Fruit fly (Drosophila melanogaster) whole organism, prepupa: ENCODE measurements around the gene yellow-k.

ENCODE experiments used
- Blimp-1 ChIP-seq: fragments of 200-800 bp; sonication (Bioruptor generic); optimal IDR thresholded peaks from 3 replicates; lab custom pipeline; 2017; ENCODE audit warnings: missing biosample characterization, missing genetic modification characterization, mild to moderate bottlenecking, moderate library complexity, missing genetic modification reagents
- CG10631 ChIP-seq: fragments of 200-800 bp; sonication (Bioruptor generic); optimal IDR thresholded peaks from 2 replicates; lab custom pipeline; 2016; ENCODE audit warnings: missing biosample characterization, missing genetic modification characterization
- CG10669 ChIP-seq: fragments of 200-800 bp; sonication (Bioruptor generic); optimal IDR thresholded peaks from 3 replicates; lab custom pipeline; 2018; ENCODE audit warnings: missing biosample characterization, mild to moderate bottlenecking, missing genetic modification characterization, moderate library complexity
- CG11294 ChIP-seq: fragments of 200-800 bp; sonication (Bioruptor generic); IDR thresholded peaks from 2 replicates; pipeline ENCODE4 v1.3.6; 2022; ENCODE audit warnings: missing biosample characterization, missing genetic modification characterization
- CG11762 ChIP-seq: fragments of 200-800 bp; sonication (Bioruptor generic); optimal IDR thresholded peaks from 3 replicates; lab custom pipeline; 2016; ENCODE audit warnings: missing biosample characterization, missing genetic modification characterization; ENCODE audit not compliant: insufficient read depth
- CG15336 ChIP-seq: fragments of 200-800 bp; sonication (Bioruptor generic); IDR thresholded peaks from 2 replicates; pipeline ENCODE4 v1.3.6; 2022; ENCODE audit warnings: missing biosample characterization, missing genetic modification characterization
- CG1621 ChIP-seq: fragments of 200-800 bp; sonication (Bioruptor generic); optimal IDR thresholded peaks from 3 replicates; lab custom pipeline; 2018; ENCODE audit warnings: missing biosample characterization, mild to moderate bottlenecking, missing genetic modification characterization
- CG16779 ChIP-seq: fragments of 200-800 bp; sonication (Bioruptor generic); optimal IDR thresholded peaks from 3 replicates; lab custom pipeline; 2017; ENCODE audit warnings: missing biosample characterization, mild to moderate bottlenecking, missing genetic modification characterization
- CG3032 ChIP-seq: fragments of 200-800 bp; optimal IDR thresholded peaks from 2 replicates; lab custom pipeline; 2019; ENCODE audit warnings: missing biosample characterization, mild to moderate bottlenecking, missing genetic modification characterization, moderate library complexity
- CG31627 ChIP-seq: fragments of 200-800 bp; sonication (Bioruptor generic); optimal IDR thresholded peaks from 3 replicates; lab custom pipeline; 2016; ENCODE audit warnings: missing biosample characterization, missing genetic modification characterization
- CG32006 ChIP-seq: fragments of 200-800 bp; sonication (Bioruptor generic); optimal IDR thresholded peaks from 3 replicates; lab custom pipeline; 2017; ENCODE audit warnings: missing biosample characterization, mild to moderate bottlenecking, missing genetic modification characterization
- CG34406 ChIP-seq: fragments of 200-800 bp; sonication (Bioruptor generic); optimal IDR thresholded peaks from 3 replicates; lab custom pipeline; 2016; ENCODE audit warnings: missing biosample characterization, missing genetic modification characterization
- CG4318 ChIP-seq: fragments of 200-800 bp; sonication (Bioruptor generic); optimal IDR thresholded peaks from 3 replicates; lab custom pipeline; 2017; ENCODE audit warnings: missing biosample characterization, mild to moderate bottlenecking, missing genetic modification characterization
- CG6163 ChIP-seq: fragments of 200-800 bp; sonication (Bioruptor generic); IDR thresholded peaks from 3 replicates; pipeline ENCODE4 v1.3.6; 2022; ENCODE audit warnings: missing biosample characterization, missing genetic modification characterization
- CG6276 ChIP-seq: fragments of 200-800 bp; sonication (Bioruptor generic); optimal IDR thresholded peaks from 2 replicates; lab custom pipeline; 2017; ENCODE audit warnings: missing biosample characterization, mild to moderate bottlenecking, missing genetic modification characterization
- CG6792 ChIP-seq: fragments of 200-800 bp; sonication (Bioruptor generic); optimal IDR thresholded peaks from 3 replicates; lab custom pipeline; 2016; ENCODE audit warnings: missing biosample characterization, missing genetic modification characterization
- CG6808 ChIP-seq: fragments of 200-800 bp; sonication (Bioruptor generic); optimal IDR thresholded peaks from 3 replicates; lab custom pipeline; 2017; ENCODE audit warnings: missing biosample characterization, missing genetic modification characterization, mild to moderate bottlenecking, moderate library complexity, missing genetic modification reagents
- CG6854 ChIP-seq: fragments of 200-800 bp; sonication (Bioruptor generic); optimal IDR thresholded peaks from 2 replicates; lab custom pipeline; 2017; ENCODE audit warnings: missing biosample characterization, mild to moderate bottlenecking, missing genetic modification characterization
- CG7368 ChIP-seq: fragments of 200-800 bp; sonication (Bioruptor generic); optimal IDR thresholded peaks from 3 replicates; lab custom pipeline; 2016; ENCODE audit warnings: missing biosample characterization, missing genetic modification characterization
- CG8119 ChIP-seq: fragments of 200-800 bp; sonication (Bioruptor generic); IDR thresholded peaks from 3 replicates; pipeline ENCODE4 v1.3.6; 2022; ENCODE audit warnings: missing biosample characterization, missing genetic modification characterization
- CG8319 ChIP-seq: fragments of 200-800 bp; sonication (Bioruptor generic); optimal IDR thresholded peaks from 3 replicates; lab custom pipeline; 2016; ENCODE audit warnings: missing biosample characterization, missing genetic modification characterization
- CG8632 ChIP-seq: fragments of 200-800 bp; sonication (Bioruptor generic); optimal IDR thresholded peaks from 3 replicates; lab custom pipeline; 2016; ENCODE audit warnings: missing biosample characterization, missing genetic modification characterization
- CG9139 ChIP-seq: fragments of 200-800 bp; sonication (Bioruptor generic); optimal IDR thresholded peaks from 3 replicates; lab custom pipeline; 2017; ENCODE audit warnings: missing biosample characterization, mild to moderate bottlenecking, missing genetic modification characterization
- Eip75B ChIP-seq: fragments of 200-800 bp; sonication (Bioruptor generic); optimal IDR thresholded peaks from 3 replicates; lab custom pipeline; 2016; ENCODE audit warnings: missing biosample characterization, missing genetic modification characterization
- Eip78C ChIP-seq: fragments of 200-800 bp; sonication (Bioruptor generic); peaks from one replicate; lab custom pipeline; 2016; ENCODE audit warnings: missing biosample characterization, missing genetic modification characterization
- Eip93F ChIP-seq: fragments of 200-800 bp; sonication (Bioruptor generic); optimal IDR thresholded peaks from 2 replicates; lab custom pipeline; 2016; ENCODE audit warnings: missing biosample characterization, mild to moderate bottlenecking, missing genetic modification characterization
- Ets21C ChIP-seq: fragments of 200-800 bp; sonication (Bioruptor generic); optimal IDR thresholded peaks from 3 replicates; lab custom pipeline; 2016; ENCODE audit warnings: missing biosample characterization, missing genetic modification characterization
- Hr38 ChIP-seq: sonication (Bioruptor generic); optimal IDR thresholded peaks from 2 replicates; lab custom pipeline; 2016; ENCODE audit warnings: missing biosample characterization, missing genetic modification characterization
- Hr39 ChIP-seq: fragments of 200-800 bp; sonication (Bioruptor generic); optimal IDR thresholded peaks from 2 replicates; lab custom pipeline; 2016; ENCODE audit warnings: missing biosample characterization, missing genetic modification characterization
- Hr4 ChIP-seq: fragments of 200-800 bp; sonication (Bioruptor generic); optimal IDR thresholded peaks from 3 replicates; lab custom pipeline; 2016; ENCODE audit warnings: missing biosample characterization, missing genetic modification characterization
- OdsH ChIP-seq: fragments of 200-800 bp; sonication (Bioruptor generic); optimal IDR thresholded peaks from 3 replicates; lab custom pipeline; 2016; ENCODE audit warnings: missing biosample characterization, missing genetic modification characterization
- Smox ChIP-seq: fragments of 200-800 bp; sonication (Bioruptor generic); optimal IDR thresholded peaks from 3 replicates; lab custom pipeline; 2016; ENCODE audit warnings: missing biosample characterization, missing genetic modification characterization
- Sox102F ChIP-seq: fragments of 200-800 bp; sonication (Bioruptor generic); optimal IDR thresholded peaks from 2 replicates; lab custom pipeline; 2016; ENCODE audit warnings: missing biosample characterization, mild to moderate bottlenecking, missing genetic modification characterization
- Sox14 ChIP-seq: fragments of 200-800 bp; sonication (Bioruptor generic); optimal IDR thresholded peaks from 3 replicates; lab custom pipeline; 2016; ENCODE audit warnings: missing biosample characterization, missing genetic modification characterization
- acj6 ChIP-seq: fragments of 200-800 bp; sonication (Bioruptor generic); optimal IDR thresholded peaks from 3 replicates; lab custom pipeline; 2016; ENCODE audit warnings: missing biosample characterization, missing genetic modification characterization
- dac ChIP-seq: fragments of 200-800 bp; sonication (Bioruptor generic); optimal IDR thresholded peaks from 2 replicates; lab custom pipeline; 2017; ENCODE audit warnings: missing biosample characterization, mild to moderate bottlenecking, missing genetic modification characterization
- dsx ChIP-seq: fragments of 200-800 bp; optimal IDR thresholded peaks from 3 replicates; lab custom pipeline; 2019; ENCODE audit warnings: missing biosample characterization, mild to moderate bottlenecking, missing genetic modification characterization, moderate library complexity; ENCODE audit not compliant: poor library complexity, severe bottlenecking
- esn ChIP-seq: fragments of 200-800 bp; sonication (Bioruptor generic); optimal IDR thresholded peaks from 2 replicates; lab custom pipeline; 2016; ENCODE audit warnings: missing biosample characterization, mild to moderate bottlenecking, missing genetic modification characterization, moderate library complexity
- fd59A ChIP-seq: fragments of 200-800 bp; sonication (Bioruptor generic); optimal IDR thresholded peaks from 2 replicates; lab custom pipeline; 2017; ENCODE audit warnings: missing biosample characterization, mild to moderate bottlenecking, missing genetic modification characterization, missing genetic modification reagents
- fd85E ChIP-seq: fragments of 200-800 bp; sonication (Bioruptor generic); optimal IDR thresholded peaks from 3 replicates; lab custom pipeline; 2016; ENCODE audit warnings: missing biosample characterization, missing genetic modification characterization
- fkh ChIP-seq: fragments of 200-800 bp; sonication (Bioruptor generic); optimal IDR thresholded peaks from 3 replicates; lab custom pipeline; 2017; ENCODE audit warnings: missing biosample characterization, mild to moderate bottlenecking, missing genetic modification characterization, moderate library complexity
- lz ChIP-seq: fragments of 200-800 bp; sonication (Bioruptor generic); optimal IDR thresholded peaks from 3 replicates; lab custom pipeline; 2016; ENCODE audit warnings: missing biosample characterization, missing genetic modification characterization
- net ChIP-seq: fragments of 200-800 bp; sonication (Bioruptor generic); optimal IDR thresholded peaks from 3 replicates; lab custom pipeline; 2016; ENCODE audit warnings: missing biosample characterization, missing genetic modification characterization
- pdm3 ChIP-seq: fragments of 200-800 bp; sonication (Bioruptor generic); optimal IDR thresholded peaks from 3 replicates; lab custom pipeline; 2016; ENCODE audit warnings: missing biosample characterization, missing genetic modification characterization
- spab ChIP-seq: fragments of 200-800 bp; sonication (Bioruptor generic); optimal IDR thresholded peaks from 2 replicates; lab custom pipeline; 2017; ENCODE audit warnings: missing biosample characterization, mild to moderate bottlenecking, missing genetic modification characterization, missing genetic modification reagents
- ss ChIP-seq, 2 experiments: fragments of 200-800 bp; sonication (Bioruptor generic); optimal IDR thresholded peaks; 2 replicates in 1 of 2; 3 replicates in 1 of 2; lab custom pipeline; 2017 to 2018; ENCODE audit warnings: mild to moderate bottlenecking in 2 of 2, missing biosample characterization in 2 of 2, missing genetic modification characterization in 2 of 2, moderate library complexity in 1 of 2
- svp ChIP-seq: fragments of 200-800 bp; sonication (Bioruptor generic); peaks from one replicate; lab custom pipeline; 2016; ENCODE audit warnings: missing biosample characterization, missing genetic modification characterization
- vri ChIP-seq: fragments of 200-800 bp; sonication (Bioruptor generic); optimal IDR thresholded peaks from 3 replicates; lab custom pipeline; 2016; ENCODE audit warnings: missing biosample characterization, mild to moderate bottlenecking, missing genetic modification characterization

yellow-k gene

dm6 chr3L:15536550-15536949, 16.1 kb downstream of the yellow-k start:
- peak; percentile 71 for TF ChIP-seq svp (GFP tag; lab: Kevin White, UChicago)
- no peak for TF ChIP-seq esn (GFP tag; lab: Kevin White, UChicago)

- TF ChIP-seq OdsH (GFP tag; lab: Kevin White, UChicago) = peak; percentile 73
- peak; percentile 36; the same call in 2 of the 3 replicates for TF ChIP-seq CG6163 (GFP tag; lab: Robert Waterston, UW)
- TF ChIP-seq CG11762 (GFP tag; lab: Kevin White, UChicago) = peak; percentile 59
- TF ChIP-seq CG10669 (GFP tag; lab: Kevin White, UChicago) = peak; percentile 57
- peak; percentile 56 for TF ChIP-seq CG3032
- peak; percentile 29 for TF ChIP-seq CG8632 (GFP tag; lab: Kevin White, UChicago)
- peak; percentile 42; the same call in 1 of the 2 replicates for TF ChIP-seq CG11294 (GFP tag; lab: Robert Waterston, UW)
- TF ChIP-seq Hr39 (GFP tag; lab: Kevin White, UChicago) = peak; percentile 47
- no peak for TF ChIP-seq CG7368 (GFP tag; lab: Kevin White, UChicago)
- peak; percentile 27 for TF ChIP-seq fd59A (GFP tag; lab: Kevin White, UChicago)
- TF ChIP-seq dsx = peak; percentile 51
- TF ChIP-seq fkh (GFP tag; lab: Kevin White, UChicago) = no peak
- peak; percentile 55 for TF ChIP-seq acj6 (GFP tag; lab: Kevin White, UChicago)
- peak; percentile 90 for TF ChIP-seq CG32006 (GFP tag; lab: Kevin White, UChicago)
- TF ChIP-seq Sox14 (GFP tag; lab: Kevin White, UChicago) = peak; percentile 71
- peak; percentile 41 for TF ChIP-seq dac (GFP tag; lab: Kevin White, UChicago)
- peak; percentile 86 for TF ChIP-seq Hr4 (GFP tag; lab: Kevin White, UChicago)
- no peak for TF ChIP-seq CG9139 (GFP tag; lab: Kevin White, UChicago)
- peak; percentile 55 for TF ChIP-seq Smox (GFP tag; lab: Kevin White, UChicago)
- peak; percentile 93 for TF ChIP-seq Eip78C (GFP tag; lab: Kevin White, UChicago)
- peak; percentile 58; the same call in 2 of the 3 replicates for TF ChIP-seq CG8119 (GFP tag; lab: Robert Waterston, UW)
- TF ChIP-seq Hr38 (GFP tag; lab: Kevin White, UChicago) = no peak
- no peak for TF ChIP-seq vri (GFP tag; lab: Kevin White, UChicago)
- peak; percentile 70 for TF ChIP-seq CG10631 (GFP tag; lab: Kevin White, UChicago)
- peak; percentile 79 for TF ChIP-seq CG6276 (GFP tag; lab: Kevin White, UChicago)
- no peak for TF ChIP-seq fd85E (GFP tag; lab: Kevin White, UChicago)
- peak; percentile 64 for TF ChIP-seq CG6808 (GFP tag; lab: Kevin White, UChicago)
- peak; percentile 60 for TF ChIP-seq spab (GFP tag; lab: Kevin White, UChicago)
- peak; percentile 31 for TF ChIP-seq Sox102F (GFP tag; lab: Kevin White, UChicago)
- no peak for TF ChIP-seq CG1621 (tag; lab: Kevin White, UChicago)
- TF ChIP-seq Ets21C (GFP tag; lab: Kevin White, UChicago) = no peak
- TF ChIP-seq Blimp-1 (GFP tag; lab: Kevin White, UChicago) = no peak
- TF ChIP-seq CG6854 = no peak
- TF ChIP-seq lz (GFP tag; lab: Kevin White, UChicago) = peak; percentile 51
- TF ChIP-seq CG15336 = peak; percentile 79
- peak; percentile 21 for TF ChIP-seq CG8319 (GFP tag; lab: Kevin White, UChicago)
- peak; percentile 37 for TF ChIP-seq CG31627 (GFP tag; lab: Kevin White, UChicago)
- peak; percentile 71 for TF ChIP-seq net
- TF ChIP-seq CG4318 (GFP tag; lab: Kevin White, UChicago) = peak; percentile 71
- TF ChIP-seq Eip75B (GFP tag; lab: Kevin White, UChicago) = peak; percentile 63
- TF ChIP-seq ss (GFP tag; optimal IDR thresholded peaks at IDR 0.05; lab: Kevin White, UChicago) = peak; percentile 36 to 67
- TF ChIP-seq CG6792 (GFP tag; lab: Kevin White, UChicago) = peak; percentile 27
- peak; percentile 30 for TF ChIP-seq CG16779
- TF ChIP-seq Eip93F (GFP tag; lab: Kevin White, UChicago) = no peak
- peak; percentile 46 for TF ChIP-seq esn (GFP tag; lab: Kevin White, UChicago)
- peak; percentile 68 for TF ChIP-seq pdm3 (GFP tag; lab: Kevin White, UChicago)
- TF ChIP-seq CG34406 = peak; percentile 48
These were observed 17.6 kb downstream of the yellow-k start for dm6 chr3L:15537916-15538581.
